Fruit fly (Drosophila melanogaster) whole organism, prepupa: ENCODE measurements around the gene run.

Experiments
- CG1621 ChIP-seq: fragments of 200-800 bp; sonication (Bioruptor generic); optimal IDR thresholded peaks from 3 replicates; lab custom pipeline; 2018; ENCODE audit warnings: missing biosample characterization, mild to moderate bottlenecking, missing genetic modification characterization
- CG3919 ChIP-seq: fragments of 200-800 bp; sonication (Bioruptor generic); optimal IDR thresholded peaks from 3 replicates; lab custom pipeline; 2016; ENCODE audit warnings: missing biosample characterization, missing genetic modification characterization
- CG4318 ChIP-seq: fragments of 200-800 bp; sonication (Bioruptor generic); optimal IDR thresholded peaks from 3 replicates; lab custom pipeline; 2017; ENCODE audit warnings: missing biosample characterization, mild to moderate bottlenecking, missing genetic modification characterization
- CG6163 ChIP-seq: fragments of 200-800 bp; sonication (Bioruptor generic); IDR thresholded peaks from 3 replicates; pipeline ENCODE4 v1.3.6; 2022; ENCODE audit warnings: missing biosample characterization, missing genetic modification characterization
- CG6808 ChIP-seq: fragments of 200-800 bp; sonication (Bioruptor generic); optimal IDR thresholded peaks from 3 replicates; lab custom pipeline; 2017; ENCODE audit warnings: missing biosample characterization, missing genetic modification characterization, mild to moderate bottlenecking, moderate library complexity, missing genetic modification reagents
- CG6854 ChIP-seq: fragments of 200-800 bp; sonication (Bioruptor generic); optimal IDR thresholded peaks from 2 replicates; lab custom pipeline; 2017; ENCODE audit warnings: missing biosample characterization, mild to moderate bottlenecking, missing genetic modification characterization
- Eip78C ChIP-seq: fragments of 200-800 bp; sonication (Bioruptor generic); peaks from one replicate; lab custom pipeline; 2016; ENCODE audit warnings: missing biosample characterization, missing genetic modification characterization
- Ets21C ChIP-seq: fragments of 200-800 bp; sonication (Bioruptor generic); optimal IDR thresholded peaks from 3 replicates; lab custom pipeline; 2016; ENCODE audit warnings: missing biosample characterization, missing genetic modification characterization
- Gug ChIP-seq: fragments of 200-800 bp; sonication (Bioruptor generic); IDR thresholded peaks from 2 replicates; pipeline ENCODE4 v1.3.6; 2022; ENCODE audit warnings: missing biosample characterization, missing genetic modification characterization
- OdsH ChIP-seq: fragments of 200-800 bp; sonication (Bioruptor generic); optimal IDR thresholded peaks from 3 replicates; lab custom pipeline; 2016; ENCODE audit warnings: missing biosample characterization, missing genetic modification characterization
- Sox102F ChIP-seq: fragments of 200-800 bp; sonication (Bioruptor generic); optimal IDR thresholded peaks from 2 replicates; lab custom pipeline; 2016; ENCODE audit warnings: missing biosample characterization, mild to moderate bottlenecking, missing genetic modification characterization
- dac ChIP-seq: fragments of 200-800 bp; sonication (Bioruptor generic); optimal IDR thresholded peaks from 2 replicates; lab custom pipeline; 2017; ENCODE audit warnings: missing biosample characterization, mild to moderate bottlenecking, missing genetic modification characterization
- svp ChIP-seq: fragments of 200-800 bp; sonication (Bioruptor generic); peaks from one replicate; lab custom pipeline; 2016; ENCODE audit warnings: missing biosample characterization, missing genetic modification characterization
- topi ChIP-seq: fragments of 200-800 bp; sonication (Bioruptor generic); optimal IDR thresholded peaks from 3 replicates; lab custom pipeline; 2016; ENCODE audit warnings: missing biosample characterization, missing genetic modification characterization

dm6 chrX:20654954-20655391 lies 35.5 kb upstream of the run start:
- TF ChIP-seq CG6808 (GFP tag; lab: Kevin White, UChicago) (no peak), Gug (peak; percentile 64), CG6854 (GFP tag; lab: Kevin White, UChicago) (no peak), CG3919 (peak; percentile 60), CG4318 (GFP tag; lab: Kevin White, UChicago) (peak; percentile 10), Sox102F (peak; percentile 37), Ets21C (GFP tag; lab: Kevin White, UChicago) (peak; percentile 53), dac (GFP tag; lab: Kevin White, UChicago) (peak; percentile 10), CG1621 (tag; lab: Kevin White, UChicago) (no peak), svp (GFP tag; lab: Kevin White, UChicago) (peak; percentile 84), CG6163 (GFP tag; lab: Robert Waterston, UW) (peak; percentile 81), Eip78C (GFP tag; lab: Kevin White, UChicago) (peak; percentile 63), topi (GFP tag; lab: Kevin White, UChicago) (peak; percentile 55), OdsH (GFP tag; lab: Kevin White, UChicago) (peak; percentile 53)
